Fruit fly (Drosophila melanogaster) S2 (cell line): ENCODE measurements around the gene SWIP.

Experiments used
- CG8478 ChIP-seq: fragments of >200 bp; optimal IDR thresholded peaks from 2 replicates; lab custom pipeline; 2018
- CTCF ChIP-seq, 2 experiments: fragments of >200 bp; optimal IDR thresholded peaks; 2 replicates each; lab custom pipeline; 2018

SWIP gene

DNA sequence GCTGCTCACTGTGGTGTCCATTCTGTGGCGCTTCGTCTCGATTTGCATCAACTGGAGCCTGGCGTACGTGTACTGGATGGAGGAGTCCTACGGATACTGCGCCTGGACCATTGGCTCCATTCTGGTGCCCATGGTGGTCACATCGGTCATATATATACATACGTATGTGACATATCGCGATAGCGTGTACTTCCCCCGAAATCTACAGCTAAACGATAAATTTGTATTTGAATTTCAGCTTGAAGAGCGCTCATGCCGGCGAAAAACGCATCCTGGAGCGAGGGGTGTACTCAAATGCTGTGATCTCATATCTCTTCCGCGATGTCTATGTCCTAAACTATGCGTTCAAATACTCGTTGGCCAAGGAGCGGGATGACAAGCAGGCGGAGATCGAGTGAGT is 10.0 kb downstream of the SWIP start:
- TF ChIP-seq CG8478 (lab: Kevin White, UChicago) (no peak), CTCF (optimal IDR thresholded peaks at IDR 0.05; lab: Kevin White, UChicago) (no peak)

DNA sequence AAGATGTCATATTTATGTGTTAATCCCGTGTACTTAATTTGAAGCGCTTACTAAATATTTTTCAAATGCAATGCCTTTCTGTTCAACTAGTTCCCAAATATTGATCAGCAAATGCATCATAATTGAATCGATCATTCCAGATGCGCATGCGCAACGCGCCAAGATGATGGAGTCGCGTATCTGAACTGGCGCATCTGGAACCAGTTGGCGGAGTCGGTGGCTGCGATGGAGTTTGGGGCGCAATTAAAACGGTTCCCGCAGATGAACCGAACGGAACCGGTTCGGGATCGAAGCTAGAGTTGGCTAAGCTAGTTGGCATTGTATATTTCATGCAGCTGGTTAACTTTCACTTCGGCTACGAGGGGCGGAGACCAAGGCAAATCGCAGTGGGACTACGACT is 12.0 kb downstream of the SWIP start, which contains the start of gene CalpC:
TSS of gene CalpC (plus strand) at position 292 of the 400 bp plus-strand sequence.
- TF ChIP-seq CTCF (optimal IDR thresholded peaks at IDR 0.05; lab: Kevin White, UChicago) (no peak), CG8478 (lab: Kevin White, UChicago) (no peak)

DNA sequence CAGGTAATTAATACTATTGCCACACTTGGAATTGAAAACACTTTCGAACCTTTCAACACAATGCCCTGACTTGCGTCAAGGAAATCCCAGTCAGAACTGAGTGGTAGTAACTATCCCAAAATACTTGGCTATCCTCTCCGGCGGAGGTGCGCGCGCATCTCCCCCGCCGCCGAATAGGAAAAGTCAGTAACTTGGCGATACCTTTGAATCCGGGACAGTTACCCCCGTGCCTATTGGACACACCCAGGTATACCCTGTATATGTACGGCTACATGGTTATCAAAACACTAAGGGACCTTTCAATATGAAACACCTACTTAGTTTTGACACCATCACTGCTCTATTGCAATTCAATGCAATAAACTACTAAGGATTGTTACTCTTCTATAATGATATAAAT is 17.1 kb downstream of the SWIP start, which contains the start of gene CG9919:
TSS of gene CG9919 (minus strand) at position 101 of the 400 bp plus-strand sequence.
- TF ChIP-seq CTCF (optimal IDR thresholded peaks at IDR 0.05; lab: Kevin White, UChicago) (no peak), CG8478 (lab: Kevin White, UChicago) (no peak)

DNA sequence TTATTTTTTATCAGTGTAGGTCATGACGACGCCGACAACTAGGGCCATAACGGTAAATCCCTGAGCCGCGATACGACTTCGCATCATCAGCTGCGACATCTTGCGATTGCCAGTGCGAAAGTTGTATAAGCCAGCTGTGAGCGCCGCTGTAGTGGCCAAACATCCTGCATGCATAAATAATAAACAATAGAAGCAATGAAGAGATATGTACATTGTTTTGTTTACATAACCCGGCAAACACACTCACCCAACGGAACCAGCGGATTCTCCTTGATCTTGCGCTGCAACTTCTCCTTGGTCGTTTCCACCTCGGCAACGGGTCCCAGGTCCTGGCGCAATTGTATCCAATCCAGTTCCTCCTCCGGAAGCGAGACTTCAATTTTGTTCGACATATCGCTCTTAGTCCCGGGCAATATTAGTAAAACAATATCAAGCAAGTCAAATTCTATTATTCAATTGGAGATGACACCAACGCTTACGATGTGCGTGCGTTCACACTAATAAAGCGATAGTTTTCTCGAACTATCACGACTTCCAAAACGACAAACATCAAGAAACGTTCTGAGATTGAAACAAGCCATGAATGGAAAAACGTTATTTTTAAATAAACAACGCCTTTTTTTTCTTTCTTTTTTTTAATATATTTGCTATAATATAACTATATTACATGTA is 18.2 kb downstream of the SWIP start:
- TF ChIP-seq CG8478 (lab: Kevin White, UChicago) = no peak
- TF ChIP-seq CTCF (optimal IDR thresholded peaks at IDR 0.05; lab: Kevin White, UChicago) = no peak

DNA sequence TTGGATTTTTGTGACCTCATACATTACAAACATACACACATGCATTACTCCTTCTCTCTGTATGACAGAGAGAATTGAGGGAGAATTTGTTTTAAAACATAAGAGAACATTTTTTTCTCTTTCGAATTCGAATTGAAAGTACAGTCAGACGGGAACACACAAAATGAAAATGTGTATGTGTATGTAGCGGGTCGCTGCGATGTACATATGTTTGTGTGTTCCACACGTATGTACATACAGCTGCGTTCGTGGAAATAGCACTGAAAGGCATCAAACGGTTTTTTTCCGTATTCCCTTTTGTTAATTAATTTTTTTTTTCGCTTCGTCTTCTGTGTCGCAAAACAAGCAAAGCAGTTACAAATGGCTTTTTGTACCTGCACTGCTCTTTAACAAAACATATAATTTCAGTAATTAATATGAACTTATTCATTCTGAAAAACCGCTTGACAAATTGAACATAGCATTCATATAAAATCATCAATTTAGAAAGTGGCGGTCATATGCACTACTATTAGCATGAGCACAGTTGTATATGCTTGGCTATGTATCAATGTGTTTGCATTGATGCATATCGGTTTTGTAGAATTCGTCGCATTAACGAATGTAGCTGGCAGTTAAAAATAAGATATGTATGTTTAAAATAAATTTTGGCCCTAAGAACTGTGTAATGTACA is 19.2 kb downstream of the SWIP start:
- TF ChIP-seq CTCF (optimal IDR thresholded peaks at IDR 0.05; lab: Kevin White, UChicago) (no peak), CG8478 (lab: Kevin White, UChicago) (no peak)

DNA sequence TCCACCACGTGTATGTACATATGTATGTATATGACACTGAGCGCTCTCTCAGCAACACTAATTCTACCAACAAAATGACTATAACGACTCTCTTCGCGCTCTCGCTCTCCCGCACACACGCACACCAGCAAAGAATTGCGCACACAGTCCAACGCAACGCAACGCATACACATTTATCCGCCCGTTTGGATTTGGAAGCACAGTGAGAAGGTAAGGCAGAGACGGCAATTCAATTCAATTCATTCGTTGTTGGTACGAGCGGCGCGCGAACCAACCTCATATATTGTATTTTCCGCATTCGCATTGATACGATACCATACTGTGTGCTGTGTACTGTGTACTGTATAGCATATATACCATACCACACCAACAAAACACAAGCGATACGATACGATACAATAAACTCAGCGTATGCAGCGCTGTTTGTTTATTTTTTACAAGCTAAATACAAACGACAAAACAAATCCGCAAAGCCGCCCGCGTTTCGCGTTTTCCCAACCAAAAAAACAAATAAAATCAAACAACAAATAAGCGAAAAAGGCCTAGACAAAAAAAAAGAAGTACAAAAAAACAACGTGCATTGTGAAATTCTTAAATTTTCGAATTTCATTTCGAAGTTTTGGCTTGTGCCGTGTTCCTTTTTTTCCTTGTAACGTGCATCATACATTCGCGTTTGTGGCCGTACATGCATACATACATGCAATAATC is 20.1 kb downstream of the SWIP start, which contains the start of the genes CG9921 and Dsp1:
TSS of gene CG9921 (minus strand) at position 167 of the 708 bp plus-strand sequence.
TSS of gene Dsp1 (plus strand) at position 179 of the 708 bp plus-strand sequence.
- TF ChIP-seq CTCF (optimal IDR thresholded peaks at IDR 0.05; lab: Kevin White, UChicago) (no peak), CG8478 (lab: Kevin White, UChicago) (no peak)

DNA sequence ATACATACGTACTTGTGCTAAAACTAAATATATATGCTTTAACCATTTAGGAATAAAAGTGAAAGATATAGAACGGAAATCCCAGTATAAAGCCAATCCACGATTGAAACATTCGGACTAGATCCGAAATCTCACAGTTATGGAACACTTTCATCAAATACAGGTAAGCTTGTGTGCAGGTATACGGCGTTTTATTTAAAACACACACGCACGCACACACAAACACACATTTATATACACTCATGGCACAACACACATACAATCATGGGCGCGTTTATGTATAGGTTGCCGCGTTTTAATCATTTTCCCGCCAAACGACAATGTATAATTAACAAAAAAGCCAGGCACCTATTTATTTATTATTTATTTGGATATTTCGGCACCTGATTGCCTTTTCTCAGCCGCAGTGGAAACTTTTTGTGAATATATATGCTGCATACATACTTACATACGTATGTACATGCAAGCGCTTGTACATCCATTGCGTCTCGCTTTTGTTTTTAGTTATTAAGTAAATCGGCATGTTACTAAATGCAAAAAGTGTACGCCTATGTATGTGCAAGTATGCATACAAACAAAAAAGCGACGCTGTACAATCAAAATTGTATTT is 20.8 kb downstream of the SWIP start:
- TF ChIP-seq CTCF (optimal IDR thresholded peaks at IDR 0.05; lab: Kevin White, UChicago) (no peak), CG8478 (lab: Kevin White, UChicago) (no peak)

DNA sequence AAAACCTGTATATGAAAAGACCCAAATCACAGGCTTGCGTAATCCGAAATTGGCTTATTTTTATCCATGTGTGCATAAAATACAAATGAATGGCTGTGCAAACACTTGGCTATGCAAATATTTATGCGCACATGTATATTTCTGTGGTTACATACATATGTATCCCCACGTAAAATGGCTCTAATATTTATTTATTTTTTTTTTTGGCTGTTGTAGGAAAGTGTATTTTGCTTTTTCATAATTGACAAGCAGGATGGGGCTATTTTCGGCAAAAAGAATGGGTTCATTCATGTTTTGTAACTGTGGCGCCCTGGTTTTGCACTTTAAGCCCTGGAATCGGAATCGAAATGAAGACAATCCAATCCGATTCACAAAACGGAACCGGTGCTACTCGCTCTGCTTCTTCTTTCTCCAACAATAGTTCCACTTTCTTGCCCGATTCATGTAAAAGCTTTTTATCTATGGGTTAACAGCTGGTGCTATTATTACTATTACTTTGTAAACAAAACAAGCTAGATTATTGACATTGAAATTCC is 21.7 kb downstream of the SWIP start:
- no peak for TF ChIP-seq CTCF (optimal IDR thresholded peaks at IDR 0.05; lab: Kevin White, UChicago)
- no peak for TF ChIP-seq CG8478 (lab: Kevin White, UChicago)

DNA sequence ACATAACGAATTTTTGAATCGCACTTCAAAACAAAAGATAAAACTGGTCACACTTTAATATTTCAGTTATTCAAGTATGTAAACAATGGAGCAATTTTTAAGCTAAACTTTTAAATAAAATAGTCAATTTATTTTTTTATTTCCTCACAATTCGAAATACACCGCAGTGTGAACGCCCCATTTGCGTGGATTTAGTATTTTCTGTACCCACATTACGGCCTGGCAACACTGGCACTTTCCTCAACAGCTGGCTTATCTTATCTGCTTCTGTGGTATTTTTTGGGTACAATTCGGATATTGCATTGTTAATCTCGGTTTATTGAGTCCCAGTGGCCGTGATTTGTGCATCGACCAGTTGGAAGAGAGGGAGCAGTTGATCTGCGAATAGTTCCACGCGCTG is 36.6 kb downstream of the SWIP start, which contains the start of gene sl:
TSS of gene sl (plus strand) at position 254 of the 400 bp plus-strand sequence.
- no peak for TF ChIP-seq CG8478 (lab: Kevin White, UChicago)
- TF ChIP-seq CTCF (optimal IDR thresholded peaks at IDR 0.05; lab: Kevin White, UChicago) = no peak

DNA sequence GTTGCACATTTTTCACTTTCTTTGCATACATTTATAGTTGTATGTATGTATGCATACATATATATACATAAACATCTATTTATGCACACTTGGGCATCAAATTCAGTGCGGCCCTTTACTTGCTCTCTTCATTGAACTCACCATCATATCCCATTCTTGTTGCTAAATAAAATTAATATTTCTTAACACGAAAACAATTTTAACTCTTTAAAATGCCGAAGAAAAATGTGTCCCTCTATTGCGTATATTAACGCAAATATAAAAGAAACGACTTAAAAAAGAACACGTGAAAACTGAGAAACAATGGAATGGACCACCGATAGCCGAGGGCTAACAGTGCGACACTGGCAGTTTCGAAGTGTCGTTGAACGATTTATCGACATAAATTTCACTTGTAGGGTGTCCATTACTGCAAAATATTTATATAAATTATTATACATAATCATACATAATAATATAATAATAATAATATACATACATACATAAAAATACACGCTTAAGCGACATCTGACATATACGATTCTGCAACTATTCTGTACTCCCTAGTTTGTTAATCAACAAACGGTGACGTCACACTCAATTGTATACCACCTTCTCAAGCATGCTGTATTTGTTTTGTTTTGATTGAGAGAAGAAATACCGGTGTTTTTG is 45.3 kb downstream of the SWIP start, which contains the start of the genes U2af50 and PIG-Q:
TSS of gene U2af50 (minus strand) at position 370 of the 651 bp plus-strand sequence.
TSS of gene PIG-Q (plus strand) at position 474 of the 651 bp plus-strand sequence.
- TF ChIP-seq CG8478 (lab: Kevin White, UChicago) (no peak), CTCF (optimal IDR thresholded peaks at IDR 0.05; lab: Kevin White, UChicago) (no peak)

DNA sequence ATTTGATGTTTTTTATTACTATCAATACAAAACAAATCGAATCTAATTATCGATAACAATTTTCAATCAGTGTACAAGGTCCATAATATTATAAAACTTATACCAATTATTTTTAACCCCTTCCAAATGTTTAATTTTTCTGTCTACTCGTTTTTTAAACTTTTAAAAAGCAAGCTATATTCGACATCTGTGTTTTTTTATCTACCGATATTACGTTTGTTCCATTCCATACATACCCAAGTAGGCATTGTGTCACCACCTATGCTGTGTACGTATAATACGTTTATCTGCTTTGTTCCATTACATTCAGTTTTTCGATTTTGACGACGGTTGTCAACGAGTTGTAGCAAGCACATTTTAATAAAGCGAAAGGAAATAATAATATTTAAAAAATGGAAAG is 47.8 kb downstream of the SWIP start, which contains the start of gene nonA:
TSS of gene nonA (plus strand) at position 264 of the 400 bp plus-strand sequence.
- TF ChIP-seq CG8478 (lab: Kevin White, UChicago) (no peak), CTCF (optimal IDR thresholded peaks at IDR 0.05; lab: Kevin White, UChicago) (no peak)
